Worm (Caenorhabditis elegans) whole organism, early embryonic: ENCODE measurements around the gene K02C4.3.

Experiments
- B0310.2 ChIP-seq: sonication (generic microtip); optimal IDR thresholded peaks from 2 replicates; lab custom pipeline; 2016; ENCODE audit warnings: mild to moderate bottlenecking, missing genetic modification characterization, missing compliant biosample characterization
- F13C5.2 ChIP-seq: sonication (generic microtip); optimal IDR thresholded peaks from 2 replicates; lab custom pipeline; 2017; ENCODE audit warnings: mild to moderate bottlenecking, missing genetic modification characterization, inconsistent platforms, missing compliant biosample characterization
- aly-1 ChIP-seq: sonication (generic microtip); optimal IDR thresholded peaks from 2 replicates; lab custom pipeline; 2016; ENCODE audit warnings: missing genetic modification characterization, missing compliant biosample characterization
- ama-1 ChIP-seq: fragments of 150-350 bp; optimal IDR thresholded peaks from 2 replicates; lab custom pipeline; 2014
- ceh-13 ChIP-seq: fragments of 200-800 bp; sonication (Bioruptor generic); optimal IDR thresholded peaks from 2 replicates; lab custom pipeline; 2018; ENCODE audit warnings: mild to moderate bottlenecking, missing genetic modification characterization, missing compliant biosample characterization
- ceh-36 ChIP-seq: sonication (generic microtip); optimal IDR thresholded peaks from 2 replicates; lab custom pipeline; 2016; ENCODE audit warnings: missing genetic modification characterization, inconsistent platforms, missing compliant biosample characterization
- ets-7 ChIP-seq: sonication (generic microtip); optimal IDR thresholded peaks from 2 replicates; lab custom pipeline; 2016; ENCODE audit warnings: missing genotype, missing genetic modification characterization, missing compliant biosample characterization
- flt-1 ChIP-seq: fragments of 200-800 bp; sonication (Bioruptor generic); IDR thresholded peaks from 2 replicates; pipeline ENCODE4 v1.3.6; 2022; ENCODE audit warnings: missing genetic modification characterization, missing compliant biosample characterization
- hmbx-1 ChIP-seq: sonication (generic microtip); optimal IDR thresholded peaks from 2 replicates; lab custom pipeline; 2016; ENCODE audit warnings: mild to moderate bottlenecking, missing genetic modification characterization, missing compliant biosample characterization
- hmg-4 ChIP-seq: fragments of 200-800 bp; sonication (Bioruptor generic); optimal IDR thresholded peaks from 2 replicates; lab custom pipeline; 2018; ENCODE audit warnings: mild to moderate bottlenecking, missing genetic modification characterization, missing compliant biosample characterization
- hnd-1 ChIP-seq: sonication (generic microtip); optimal IDR thresholded peaks from 2 replicates; lab custom pipeline; 2016; ENCODE audit warnings: missing genetic modification characterization, missing compliant biosample characterization
- pes-1 ChIP-seq: fragments of 200-800 bp; sonication (Bioruptor generic); IDR thresholded peaks from 2 replicates; pipeline ENCODE4 v1.3.6; 2022; ENCODE audit warnings: missing genetic modification reagents, missing genetic modification characterization, missing compliant biosample characterization
- scrt-1 ChIP-seq: fragments of 200-800 bp; sonication (Bioruptor generic); IDR thresholded peaks from 2 replicates; pipeline ENCODE4 v1.3.6; 2022; ENCODE audit warnings: missing genetic modification characterization, missing compliant biosample characterization
- sea-1 ChIP-seq: fragments of 200-800 bp; sonication (Bioruptor generic); conservative IDR thresholded peaks from 2 replicates; pipeline ENCODE4 v1.3.6; 2022; ENCODE audit warnings: missing genetic modification characterization, missing compliant biosample characterization
- tbx-11 ChIP-seq: fragments of 200-800 bp; sonication (Bioruptor generic); IDR thresholded peaks from 2 replicates; pipeline ENCODE4 v1.3.6; 2022; ENCODE audit warnings: missing genetic modification characterization, missing compliant biosample characterization
- tbx-37 ChIP-seq: fragments of 200-800 bp; sonication (Bioruptor generic); conservative IDR thresholded peaks from 2 replicates; pipeline ENCODE4 v1.3.6; 2022; ENCODE audit warnings: missing genetic modification reagents, missing genetic modification characterization, missing compliant biosample characterization
- tra-4 ChIP-seq: sonication (generic microtip); optimal IDR thresholded peaks from 2 replicates; lab custom pipeline; 2017; ENCODE audit warnings: missing genetic modification characterization, missing compliant biosample characterization

Gene K02C4.3

DNA sequence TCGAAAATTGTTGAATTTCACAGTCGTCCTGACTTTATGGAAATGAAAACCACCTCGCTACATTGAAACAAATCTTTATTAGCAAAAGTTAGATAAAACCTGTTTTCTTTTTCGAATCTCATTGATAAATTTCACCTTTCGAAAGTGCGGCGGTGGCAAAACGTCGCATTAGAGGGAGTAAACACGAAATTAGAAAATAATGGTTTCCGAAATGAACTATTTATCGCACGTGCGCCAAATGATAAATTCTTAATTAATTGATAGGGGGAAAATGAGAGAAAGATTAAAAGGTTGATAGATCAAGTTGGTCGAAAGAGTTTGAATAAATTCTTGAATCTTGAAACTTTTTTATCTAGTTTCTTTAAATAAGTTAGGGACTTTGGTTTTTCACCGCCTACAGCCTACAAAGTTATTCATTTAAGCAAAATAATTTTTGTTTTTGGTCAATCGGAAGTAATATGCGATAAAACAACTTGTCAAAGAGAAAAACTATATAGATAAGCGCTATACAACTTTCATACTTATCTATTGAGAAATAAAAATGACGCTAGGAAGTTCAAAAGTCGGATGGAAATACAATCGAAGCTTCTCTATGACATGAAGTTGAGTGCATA is 15.5 kb downstream of the K02C4.3 start:
- TF ChIP-seq flt-1 (GFP tag; lab: Robert Waterston, UW) = no peak
- no peak for TF ChIP-seq aly-1 (tag; lab: Kevin White, UChicago)
- no peak for TF ChIP-seq tra-4 (tag; lab: Kevin White, UChicago)
- no peak for TF ChIP-seq scrt-1
- no peak for TF ChIP-seq F13C5.2 (tag; lab: Kevin White, UChicago)
- no peak for TF ChIP-seq sea-1 (GFP tag; lab: Robert Waterston, UW)
- TF ChIP-seq pes-1 (GFP tag; lab: Robert Waterston, UW) = no peak
- TF ChIP-seq ets-7 (tag; lab: Kevin White, UChicago) = no peak
- TF ChIP-seq hmbx-1 (tag; lab: Kevin White, UChicago) = no peak
- TF ChIP-seq hnd-1 = no peak
- no peak for TF ChIP-seq tbx-11 (GFP tag; lab: Robert Waterston, UW)
- TF ChIP-seq hmg-4 (GFP tag; lab: Kevin White, UChicago) = no peak
- TF ChIP-seq B0310.2 = no peak
- TF ChIP-seq tbx-37 (GFP tag; lab: Robert Waterston, UW) = no peak

DNA sequence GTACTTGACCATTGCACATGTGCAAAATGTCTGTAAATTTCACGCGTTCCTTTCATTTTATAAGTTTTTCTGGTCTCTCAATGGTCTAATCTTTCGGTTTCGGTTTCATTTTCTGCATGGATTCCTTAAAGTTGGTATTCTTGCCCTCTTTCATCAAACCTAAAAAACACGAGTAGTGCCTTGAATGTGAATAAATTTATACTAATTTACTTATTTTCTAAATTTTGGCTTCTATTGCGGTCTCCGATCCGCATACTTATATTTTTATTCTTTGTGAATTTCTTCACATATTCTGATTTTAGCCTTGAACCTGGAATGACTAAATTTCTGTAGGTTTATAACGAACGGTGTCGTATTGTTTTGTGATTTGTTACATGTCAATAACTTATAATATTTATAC is 20.7 kb downstream of the K02C4.3 start, which contains the start of gene pdha-1:
pdha-1 (plus strand) TSS at position 301 of the 400 bp plus-strand sequence.
- no peak for TF ChIP-seq pes-1 (GFP tag; lab: Robert Waterston, UW)
- TF ChIP-seq sea-1 (GFP tag; lab: Robert Waterston, UW) = no peak
- no peak for TF ChIP-seq scrt-1
- TF ChIP-seq ets-7 (tag; lab: Kevin White, UChicago) = no peak
- TF ChIP-seq tra-4 (tag; lab: Kevin White, UChicago) = no peak
- TF ChIP-seq F13C5.2 (tag; lab: Kevin White, UChicago) = no peak
- TF ChIP-seq aly-1 (tag; lab: Kevin White, UChicago) = no peak
- no peak for TF ChIP-seq hmg-4 (GFP tag; lab: Kevin White, UChicago)
- TF ChIP-seq tbx-37 (GFP tag; lab: Robert Waterston, UW) = no peak
- TF ChIP-seq ceh-13 (GFP tag; lab: Kevin White, UChicago) = no peak
- TF ChIP-seq ama-1 (lab: Kevin White, UChicago) = no peak

DNA sequence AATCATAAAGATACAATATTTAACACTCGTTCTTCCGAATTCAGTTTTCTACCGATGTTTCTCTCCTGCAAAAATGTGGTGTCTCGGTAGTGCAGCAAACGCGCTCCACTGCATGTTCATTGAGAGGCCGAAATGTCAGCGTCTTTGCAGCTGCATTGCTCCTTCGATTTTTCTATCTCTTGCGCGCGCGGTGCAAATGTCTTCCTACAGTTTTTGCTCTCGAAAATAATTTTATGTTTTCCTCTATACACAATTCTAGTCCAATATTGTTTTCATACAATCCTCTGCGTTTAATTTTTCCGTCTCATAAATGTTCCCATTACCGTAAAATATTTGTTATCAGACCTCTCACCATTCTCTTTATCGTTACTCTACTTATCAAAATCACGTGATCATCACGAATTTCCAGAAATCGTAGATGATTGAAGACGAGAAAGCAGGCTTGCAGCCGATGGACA is 24.3 kb downstream of the K02C4.3 start, which contains the start of gene ufd-2:
ufd-2 (plus strand) TSS at position 408 of the 458 bp plus-strand sequence.
- TF ChIP-seq scrt-1 (0 out of 2 replicates have a peak, but pooled peaks have one; percentile 23), tra-4 (tag; lab: Kevin White, UChicago) (no peak), ets-7 (tag; lab: Kevin White, UChicago) (peak; percentile 14), ceh-36 (tag; lab: Kevin White, UChicago) (no peak), hmg-4 (GFP tag; lab: Kevin White, UChicago) (no peak)

DNA sequence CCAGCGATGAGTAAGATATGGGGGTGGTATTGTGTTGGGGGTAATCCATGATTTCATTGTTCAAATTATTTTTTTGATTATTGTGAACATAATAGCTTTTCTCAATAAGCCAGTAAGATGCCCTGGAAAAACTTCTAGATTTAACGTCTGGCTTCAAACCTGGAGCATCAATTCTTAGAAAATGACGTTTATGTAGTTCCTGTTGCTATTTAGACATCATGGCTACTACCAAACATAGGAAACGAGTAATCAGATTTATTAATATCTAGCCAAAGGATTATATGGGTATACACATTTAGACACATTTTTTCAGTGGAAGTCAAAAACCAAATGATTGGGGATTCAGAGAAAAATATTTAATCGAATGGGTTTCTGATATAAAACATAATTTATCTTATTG is 27.1 kb downstream of the K02C4.3 start:
- TF ChIP-seq hmbx-1 (tag; lab: Kevin White, UChicago) (no peak), ama-1 (lab: Kevin White, UChicago) (no peak), flt-1 (GFP tag; lab: Robert Waterston, UW) (no peak), hmg-4 (GFP tag; lab: Kevin White, UChicago) (no peak), hnd-1 (no peak), tra-4 (tag; lab: Kevin White, UChicago) (no peak), sea-1 (GFP tag; lab: Robert Waterston, UW) (no peak), B0310.2 (no peak)

DNA sequence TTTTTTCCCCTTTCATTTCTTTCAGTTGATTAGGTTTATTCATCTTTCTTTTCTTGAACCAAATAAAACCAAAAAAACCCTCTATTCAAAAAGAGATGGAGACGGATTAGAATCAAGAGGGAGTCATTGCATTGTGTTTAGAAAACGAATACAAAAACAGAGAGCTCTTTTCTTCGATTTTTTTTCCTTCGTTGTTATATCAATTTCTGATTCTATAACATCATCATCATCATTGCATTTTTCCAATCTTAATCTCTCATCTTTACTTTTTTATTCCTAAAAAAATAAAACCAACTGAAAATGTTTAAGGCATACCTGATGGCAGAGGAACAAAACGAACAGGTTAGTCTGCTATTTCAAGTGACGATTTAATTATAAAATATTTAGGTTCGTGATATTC is 27.9 kb downstream of the K02C4.3 start, which contains the start of gene T05H10.8:
T05H10.8 (plus strand) TSS at position 301 of the 400 bp plus-strand sequence.
- no peak for TF ChIP-seq B0310.2

DNA sequence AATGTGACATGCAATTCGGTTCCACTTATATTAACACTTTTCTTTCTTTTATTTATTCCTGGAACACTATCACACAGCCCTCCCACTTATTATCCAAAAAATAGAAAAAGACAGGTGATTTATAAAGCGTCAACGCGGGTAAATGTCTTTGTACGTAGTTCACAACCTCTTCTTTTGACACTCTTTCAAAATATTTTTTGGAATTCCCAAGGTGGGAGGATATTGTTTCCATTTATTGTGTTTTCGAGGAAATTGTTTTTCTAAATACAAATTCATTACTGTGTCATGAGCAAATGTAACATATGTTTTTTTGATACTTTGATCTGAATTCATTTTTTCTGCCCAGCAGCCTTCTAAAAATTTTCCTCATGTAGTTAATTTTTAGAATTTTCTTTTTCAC is 28.7 kb downstream of the K02C4.3 start:
- TF ChIP-seq hnd-1 = no peak
- TF ChIP-seq ceh-36 (tag; lab: Kevin White, UChicago) = no peak
- TF ChIP-seq scrt-1 = no peak
- TF ChIP-seq hmbx-1 (tag; lab: Kevin White, UChicago) = no peak
- TF ChIP-seq pes-1 (GFP tag; lab: Robert Waterston, UW) = no peak
- no peak for TF ChIP-seq B0310.2
- no peak for TF ChIP-seq flt-1 (GFP tag; lab: Robert Waterston, UW)
- TF ChIP-seq hmg-4 (GFP tag; lab: Kevin White, UChicago) = no peak
- TF ChIP-seq ceh-13 (GFP tag; lab: Kevin White, UChicago) = no peak
- no peak for TF ChIP-seq sea-1 (GFP tag; lab: Robert Waterston, UW)

DNA sequence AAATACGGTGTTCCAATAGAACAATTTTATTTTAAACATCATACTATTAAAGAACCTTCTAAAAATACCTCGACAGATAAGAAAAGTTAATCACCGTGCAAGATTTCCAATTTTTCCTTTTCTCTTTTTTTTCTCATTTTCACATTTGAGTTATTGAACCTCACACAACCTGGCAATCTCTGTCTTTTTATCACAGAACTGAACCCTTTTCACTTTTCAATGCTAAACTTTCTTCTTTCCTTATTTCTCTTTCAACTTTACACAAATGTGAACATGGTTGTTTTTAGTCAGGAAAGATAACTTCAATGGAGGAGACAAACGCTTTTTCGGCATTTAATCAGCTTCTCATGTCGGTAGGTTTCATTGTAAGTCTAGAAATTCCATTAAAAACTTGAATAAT is 33.8 kb downstream of the K02C4.3 start, which contains the start of gene T05H10.4:
T05H10.4 (plus strand) TSS at position 301 of the 400 bp plus-strand sequence.
- TF ChIP-seq flt-1 (GFP tag; lab: Robert Waterston, UW) (no peak), hmbx-1 (tag; lab: Kevin White, UChicago) (no peak), sea-1 (GFP tag; lab: Robert Waterston, UW) (no peak), pes-1 (GFP tag; lab: Robert Waterston, UW) (no peak), hnd-1 (no peak), hmg-4 (GFP tag; lab: Kevin White, UChicago) (no peak), tbx-11 (GFP tag; lab: Robert Waterston, UW) (no peak), ceh-36 (tag; lab: Kevin White, UChicago) (no peak), scrt-1 (no peak), ets-7 (tag; lab: Kevin White, UChicago) (no peak), aly-1 (tag; lab: Kevin White, UChicago) (no peak), ceh-13 (GFP tag; lab: Kevin White, UChicago) (no peak), tbx-37 (GFP tag; lab: Robert Waterston, UW) (no peak), tra-4 (tag; lab: Kevin White, UChicago) (no peak)
